Worm (Caenorhabditis elegans) whole organism, late embryonic: Measurements from ENCODE around the gene Y102A5C.40.
"Not testable (repeated sequence)": the region's sequence is repeated elsewhere in the genome, so short reads cannot be mapped to it uniquely, and the experiment has no call there.

ENCODE experiments used
- C08G9.2 ChIP-seq: sonication (generic microtip); optimal IDR thresholded peaks from 2 replicates; lab custom pipeline; 2016; ENCODE audit warnings: mild to moderate bottlenecking, missing genetic modification characterization, moderate library complexity, missing compliant biosample characterization
- Y22D7AL.16 ChIP-seq: sonication (generic microtip); optimal IDR thresholded peaks from 2 replicates; lab custom pipeline; 2016; ENCODE audit warnings: missing genetic modification characterization, missing compliant biosample characterization
- ceh-19 ChIP-seq: fragments of 200-800 bp; sonication (Bioruptor generic); optimal IDR thresholded peaks from 2 replicates; lab custom pipeline; 2018; ENCODE audit warnings: mild to moderate bottlenecking, missing genetic modification characterization, missing compliant biosample characterization
- ceh-30 ChIP-seq: fragments of 150-350 bp; optimal IDR thresholded peaks from 2 replicates; lab custom pipeline; 2014; ENCODE audit warnings: missing biosample characterization, missing genetic modification characterization
- ceh-31 ChIP-seq: sonication (generic microtip); optimal IDR thresholded peaks from 2 replicates; lab custom pipeline; 2016; ENCODE audit warnings: missing genetic modification characterization, missing compliant biosample characterization
- ceh-34 ChIP-seq: sonication (generic microtip); optimal IDR thresholded peaks from 2 replicates; lab custom pipeline; 2016; ENCODE audit warnings: mild to moderate bottlenecking, missing genetic modification characterization, missing compliant biosample characterization
- eyg-1 ChIP-seq: sonication (generic microtip); optimal IDR thresholded peaks from 2 replicates; lab custom pipeline; 2016; ENCODE audit warnings: missing genotype, missing genetic modification characterization, missing compliant biosample characterization
- fkh-10 ChIP-seq: fragments of 150-350 bp; optimal IDR thresholded peaks from 2 replicates; lab custom pipeline; 2014; ENCODE audit warnings: missing biosample characterization, missing genetic modification reagents, missing genetic modification characterization
- pag-3 ChIP-seq: sonication (generic microtip); optimal IDR thresholded peaks from 2 replicates; lab custom pipeline; 2016; ENCODE audit warnings: missing compliant biosample characterization, missing genetic modification characterization, borderline replicate concordance
- pha-4 ChIP-seq: fragments of 150-350 bp; optimal IDR thresholded peaks from 2 replicates; lab custom pipeline; 2018; ENCODE audit warnings: missing biosample characterization, missing genetic modification reagents, missing genetic modification characterization

DNA sequence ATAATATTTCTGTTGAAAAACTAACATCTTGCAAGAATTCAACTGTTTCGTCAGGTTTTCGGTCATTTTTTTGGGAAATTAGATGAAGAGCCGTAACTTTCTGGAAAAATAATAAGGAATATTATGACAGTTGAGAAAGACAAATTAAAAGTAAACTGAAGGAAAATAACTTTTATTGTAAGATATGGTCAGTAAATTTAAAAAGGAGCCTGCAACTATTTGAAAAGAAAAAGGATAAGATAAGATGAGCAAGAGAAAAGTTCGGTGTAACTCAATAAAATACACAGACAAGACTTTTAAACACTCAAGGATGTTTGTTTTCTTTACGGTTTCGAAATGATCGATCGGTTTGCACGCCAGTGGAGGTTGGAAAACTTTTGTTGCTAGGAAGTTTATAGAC is 37.3 kb downstream of the Y102A5C.40 start, which contains the start of gene fbxa-111:
- not testable (repeated sequence) for TF ChIP-seq ceh-30 (tag; lab: Kevin White, UChicago); pha-4 (tag; lab: Kevin White, UChicago); ceh-31 (tag; lab: Kevin White, UChicago); pag-3 (tag; lab: Kevin White, UChicago); Y22D7AL.16 (tag; lab: Kevin White, UChicago); fkh-10 (GFP tag; lab: Kevin White, UChicago); ceh-19; ceh-34; eyg-1 (tag; lab: Kevin White, UChicago); C08G9.2 (tag; lab: Kevin White, UChicago)
